Fruit fly (Drosophila melanogaster): ENCODE measurements around the gene CG34435.

The CG34435 gene

dm6 chrX:5614367-5614766 is at the start of gene CG34435:
Gene CG34435, minus strand, starts transcription at chrX:5614467.
- TF ChIP-seq CG17801 (GFP tag; optimal IDR thresholded peaks at IDR 0.05; ENCODE audit: partially characterized antibody) = no peak

DNA sequence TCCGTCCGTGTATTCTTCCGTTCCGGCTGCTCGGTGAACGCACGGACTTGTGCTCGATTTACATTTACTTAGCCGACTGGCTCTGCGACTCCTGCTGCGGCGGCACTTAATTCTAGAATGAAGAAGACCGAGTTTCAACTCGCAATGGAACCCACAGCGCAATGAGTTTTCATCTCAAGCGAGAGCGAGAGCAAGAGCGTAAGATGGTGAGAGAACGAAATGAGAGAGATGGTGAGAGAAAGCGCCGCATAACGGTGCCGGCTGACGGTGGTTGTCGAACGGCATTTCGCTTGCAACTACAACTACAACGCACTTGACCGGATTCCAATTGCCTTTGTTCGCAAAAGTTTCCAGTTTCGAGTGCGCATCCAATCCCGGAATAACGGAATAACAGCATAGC is 48.5 kb upstream of the CG34435 start, which contains the start of gene OtopLc:
OtopLc (minus strand) TSS at position 101 of the 400 bp plus-strand sequence.
- TF ChIP-seq CG17801 (GFP tag; optimal IDR thresholded peaks at IDR 0.05; ENCODE audit: partially characterized antibody) = no peak

dm6 chrX:5661971-5662370 is 47.7 kb upstream of the CG34435 start:
- TF ChIP-seq CG17801 (GFP tag; optimal IDR thresholded peaks at IDR 0.05; ENCODE audit: partially characterized antibody) = no peak

dm6 chrX:5649998-5650397 is 35.7 kb upstream of the CG34435 start:
- TF ChIP-seq CG17801 (GFP tag; optimal IDR thresholded peaks at IDR 0.05; ENCODE audit: partially characterized antibody) = no peak

DNA sequence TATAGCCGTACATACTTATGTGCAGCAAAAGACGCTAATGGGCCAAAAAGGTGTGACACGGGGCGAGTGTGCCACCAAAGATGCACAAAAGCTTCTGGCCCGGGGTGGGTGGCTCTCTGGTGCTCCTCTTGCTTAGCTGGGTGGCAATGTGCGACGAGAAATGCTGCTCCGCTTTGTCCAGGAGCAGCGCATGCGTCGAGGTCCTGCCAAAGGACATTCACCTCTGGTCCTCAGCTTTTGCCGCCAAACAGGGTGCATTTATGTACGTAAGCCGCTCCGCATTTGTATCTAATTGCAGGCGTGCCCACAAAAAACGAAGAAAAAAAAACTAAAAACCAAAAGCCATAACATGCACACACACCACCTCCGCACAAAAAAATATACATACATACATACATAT is 35.1 kb upstream of the CG34435 start:
- no peak for TF ChIP-seq CG17801 (GFP tag; optimal IDR thresholded peaks at IDR 0.05; ENCODE audit: partially characterized antibody)

dm6 chrX:5648437-5648959 is 34.2 kb upstream of the CG34435 start, which contains the start of gene OtopLa:
Gene OtopLa, minus strand, starts transcription at chrX:5648487.
- TF ChIP-seq CG17801 (GFP tag; optimal IDR thresholded peaks at IDR 0.05; ENCODE audit: partially characterized antibody) = no peak

- TF ChIP-seq CG17801 (GFP tag; optimal IDR thresholded peaks at IDR 0.05; ENCODE audit: partially characterized antibody) = no peak
These were observed 32.0 kb upstream of the CG34435 start for dm6 chrX:5646228-5646627.

dm6 chrX:5639083-5639482 is 24.8 kb upstream of the CG34435 start:
- no peak for TF ChIP-seq CG17801 (GFP tag; optimal IDR thresholded peaks at IDR 0.05; ENCODE audit: partially characterized antibody)

dm6 chrX:5638588-5638987 is 24.3 kb upstream of the CG34435 start:
- no peak for TF ChIP-seq CG17801 (GFP tag; optimal IDR thresholded peaks at IDR 0.05; ENCODE audit: partially characterized antibody)

DNA sequence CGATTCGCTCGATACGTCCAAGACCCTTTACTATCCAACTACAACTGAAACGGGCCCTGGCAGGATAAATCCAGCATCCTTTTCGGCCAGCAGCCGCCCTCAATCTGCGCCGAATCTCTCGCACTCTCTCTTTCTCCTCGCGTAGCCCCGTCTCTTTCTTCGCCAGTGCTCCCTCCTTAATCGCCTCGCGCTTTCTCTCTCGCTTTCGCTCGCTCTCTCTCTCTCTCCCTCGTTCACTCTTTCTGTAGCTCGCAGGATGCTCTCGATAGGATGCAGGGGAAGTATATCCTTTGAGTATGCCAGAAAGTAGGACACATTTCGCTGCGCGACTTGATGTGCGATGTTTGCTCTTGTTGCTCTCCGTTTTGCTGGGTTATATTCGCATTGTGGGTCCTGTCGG is 23.3 kb upstream of the CG34435 start:
- TF ChIP-seq CG17801 (GFP tag; optimal IDR thresholded peaks at IDR 0.05; ENCODE audit: partially characterized antibody) = no peak

DNA sequence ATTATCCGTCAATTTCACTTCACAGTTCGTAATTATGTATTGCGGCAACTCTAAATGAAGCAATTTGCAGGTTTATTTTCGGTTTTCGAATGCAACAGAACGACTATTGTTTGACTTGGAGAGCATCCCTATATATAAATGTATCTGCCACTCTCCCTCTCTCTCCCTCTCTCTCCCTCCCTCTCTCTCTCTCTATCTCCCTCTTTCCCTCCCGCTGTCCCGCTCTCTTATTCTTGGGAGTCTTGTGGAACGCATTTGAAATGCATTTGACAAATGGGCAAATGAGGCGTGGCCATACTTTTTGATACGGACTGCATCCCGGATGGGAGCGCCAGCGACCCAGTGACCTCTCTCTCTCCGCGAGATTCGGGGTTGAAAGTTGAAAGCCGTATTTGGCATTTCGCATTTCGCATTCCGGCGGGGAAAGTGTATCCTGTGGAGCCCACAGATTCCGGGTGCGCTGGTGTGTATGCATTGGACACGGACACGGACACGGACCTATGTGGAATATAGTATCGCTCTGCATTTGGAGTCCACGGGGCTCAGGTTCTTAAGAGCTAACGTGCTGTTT is 22.3 kb upstream of the CG34435 start:
- TF ChIP-seq CG17801 (GFP tag; optimal IDR thresholded peaks at IDR 0.05; ENCODE audit: partially characterized antibody) = no peak

DNA sequence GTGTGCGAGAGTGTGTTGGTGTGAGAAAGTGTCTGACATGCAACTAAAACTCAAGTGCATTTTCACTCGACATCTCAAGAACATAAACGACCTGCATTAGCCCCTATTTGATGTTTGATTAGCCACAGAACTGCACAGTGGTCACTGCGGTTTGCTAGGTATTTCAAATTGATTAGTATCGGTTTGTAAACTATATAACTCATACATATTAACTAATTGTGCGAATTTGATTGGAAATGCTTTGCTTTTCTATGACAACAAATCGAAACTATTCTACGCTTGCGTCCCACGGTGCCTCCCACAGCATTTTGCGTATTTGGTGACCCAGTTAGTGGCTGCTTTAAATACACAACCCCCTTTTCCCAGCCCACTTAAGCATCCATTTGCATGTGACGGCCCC is 20.4 kb upstream of the CG34435 start:
- TF ChIP-seq CG17801 (GFP tag; optimal IDR thresholded peaks at IDR 0.05; ENCODE audit: partially characterized antibody) = no peak

DNA sequence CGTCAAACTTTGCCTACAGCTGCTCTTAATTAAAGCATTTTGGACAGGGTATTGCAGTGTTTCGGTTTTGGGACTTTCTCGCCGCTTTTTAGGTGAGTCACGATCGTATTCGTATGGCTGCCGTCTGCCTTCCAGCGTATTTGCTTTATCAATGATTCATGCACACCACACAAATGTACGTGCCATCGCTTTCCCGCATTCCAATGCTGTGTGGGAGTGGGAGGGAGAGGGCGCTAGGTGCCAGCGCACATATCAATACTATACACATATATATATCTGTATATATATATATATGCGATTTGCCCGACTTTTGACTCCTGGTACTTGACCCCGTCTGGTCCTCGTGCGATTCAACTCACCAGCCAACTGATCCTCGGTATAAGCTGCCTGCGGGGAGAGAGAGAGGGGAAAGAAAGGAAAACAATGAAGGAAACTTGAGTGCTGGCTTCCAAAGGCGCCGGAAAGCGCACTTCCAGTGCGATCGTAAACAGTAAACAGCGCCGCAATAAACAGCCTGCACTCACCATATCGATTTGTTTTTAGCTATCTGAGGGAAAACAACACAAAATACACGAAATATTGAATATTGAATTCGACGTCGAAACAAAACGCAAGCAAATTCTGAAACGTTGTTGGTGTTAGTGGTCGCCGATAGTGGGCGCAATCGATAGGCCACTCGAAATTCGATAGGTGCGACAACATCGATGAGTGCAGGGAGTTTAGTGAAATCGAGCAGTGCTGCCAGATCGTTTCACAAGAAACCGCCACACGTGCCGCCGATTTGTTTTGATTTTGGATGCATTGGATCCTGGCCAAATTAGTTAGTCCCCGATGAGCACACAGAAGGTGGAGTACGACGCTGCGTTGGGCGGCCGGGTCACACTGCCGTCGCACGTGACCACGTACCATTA is 7.9 kb upstream of the CG34435 start, which contains the start of the genes Mlc-c and Pop1:
Mlc-c (minus strand) TSS at position 647 of the 911 bp plus-strand sequence.
Pop1 (plus strand) TSS at position 756 of the 911 bp plus-strand sequence.
- peak; percentile 21 for TF ChIP-seq CG17801 (GFP tag; optimal IDR thresholded peaks at IDR 0.05; ENCODE audit: partially characterized antibody)

dm6 chrX:5618562-5618961 is 4.3 kb upstream of the CG34435 start, which contains the start of gene RhoGAP5A:
Gene RhoGAP5A, minus strand, starts transcription at chrX:5618806.
- TF ChIP-seq CG17801 (GFP tag; optimal IDR thresholded peaks at IDR 0.05; ENCODE audit: partially characterized antibody) = no peak

- no peak for TF ChIP-seq CG17801 (GFP tag; optimal IDR thresholded peaks at IDR 0.05; ENCODE audit: partially characterized antibody)
These were observed 2.0 kb upstream of the CG34435 start, which contains the start of gene CG34434 for dm6 chrX:5616270-5616669. Gene CG34434, minus strand, starts transcription at chrX:5616370.

DNA sequence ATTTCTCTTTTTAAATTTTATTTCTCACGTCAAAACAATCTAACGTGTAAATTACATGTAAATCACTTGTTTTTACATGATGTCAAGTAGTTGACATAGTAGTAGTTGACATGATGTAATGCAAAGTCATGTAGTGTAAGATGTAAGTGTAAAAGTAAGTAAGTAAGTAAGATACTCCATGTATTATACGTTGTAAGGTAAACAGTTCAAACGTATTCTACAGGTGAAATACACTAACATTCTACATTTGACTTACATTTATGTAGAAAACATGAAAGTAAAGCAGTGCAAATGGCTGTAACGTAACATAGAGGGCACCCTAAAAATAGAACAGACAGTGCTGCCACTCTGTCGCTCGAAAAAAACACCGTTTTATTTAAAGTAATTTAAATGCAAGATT is 1.3 kb downstream of the CG34435 start:
- no peak for TF ChIP-seq CG17801 (GFP tag; optimal IDR thresholded peaks at IDR 0.05; ENCODE audit: partially characterized antibody)
